Worm (Caenorhabditis elegans) whole organism, L4 larva: ENCODE measurements around the gene pqn-53.

Source experiments
- ceh-62 ChIP-seq: sonication (generic microtip); optimal IDR thresholded peaks from 2 replicates; lab custom pipeline; 2017; ENCODE audit warnings: missing biosample characterization, missing genetic modification characterization
- fkh-10 ChIP-seq: fragments of 150-350 bp; optimal IDR thresholded peaks from 2 replicates; lab custom pipeline; 2014; ENCODE audit warnings: missing biosample characterization, missing genetic modification reagents, missing genetic modification characterization
- lir-3 ChIP-seq: sonication (generic microtip); optimal IDR thresholded peaks from 2 replicates; lab custom pipeline; 2016; ENCODE audit warnings: mild to moderate bottlenecking, missing genetic modification characterization, missing compliant biosample characterization
- unc-62 ChIP-seq, 3 experiments: fragments of 150-350 bp in 1 of 3; sonication (generic microtip); optimal IDR thresholded peaks in 2 of 3; peaks in 1 of 3; 1 replicate in 1 of 3; 2 replicates in 2 of 3; lab custom pipeline; 2014 to 2017; ENCODE audit warnings: missing biosample characterization in 3 of 3, missing genetic modification characterization in 3 of 3, missing genetic modification reagents in 3 of 3, missing genotype in 1 of 3

DNA sequence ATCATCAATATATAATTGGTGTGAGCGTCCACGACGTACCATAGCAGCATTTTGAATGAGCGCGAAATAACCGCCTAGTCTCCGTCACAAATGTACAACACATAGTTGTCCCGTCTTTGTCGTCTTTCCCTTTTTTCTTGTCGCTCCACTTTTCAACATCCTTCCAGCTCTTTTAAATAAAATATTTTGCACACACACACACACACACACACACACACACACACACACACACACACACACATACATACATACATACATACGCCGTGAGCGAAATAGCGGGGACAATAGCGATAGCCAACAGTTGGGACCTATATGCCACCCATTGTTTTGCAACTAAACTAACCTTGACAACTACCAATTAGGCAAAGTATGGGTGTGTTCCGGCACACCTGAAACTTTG lies 26.9 kb downstream of the pqn-53 start:
- TF ChIP-seq unc-62 (GFP tag; optimal IDR thresholded peaks at IDR 0.05 in 1 of 2; lab: Kevin White, UChicago) (no peak), unc-62 (tag; optimal IDR thresholded peaks at IDR 0.05; lab: Kevin White, UChicago) (no peak), fkh-10 (GFP tag; lab: Kevin White, UChicago) (no peak), lir-3 (tag; lab: Kevin White, UChicago) (no peak), ceh-62 (no peak)
